Worm (Caenorhabditis elegans): Measurements from ENCODE around the gene yju-2.

The yju-2 gene

ce11 chrIII:7197973-7198372 lies 13.8 kb downstream of the yju-2 start, which contains the start of gene exos-9:
TSS of gene exos-9 (minus strand) at chrIII:7198073.
- TF ChIP-seq sox-2 (GFP tag; IDR thresholded peaks at IDR 0.05): no peak
- TF ChIP-seq npax-4 (tag; optimal IDR thresholded peaks at IDR 0.05): no peak
- TF ChIP-seq pros-1 (tag; optimal IDR thresholded peaks at IDR 0.05): no peak
- TF ChIP-seq pag-3 (tag; optimal IDR thresholded peaks at IDR 0.05; ENCODE audit: borderline replicate concordance): no peak

- TF ChIP-seq hlh-15 (tag; optimal IDR thresholded peaks at IDR 0.05): peak; percentile 11
- peak; percentile 47 for TF ChIP-seq fkh-6 (tag; optimal IDR thresholded peaks at IDR 0.05)
- TF ChIP-seq madf-2 (tag; optimal IDR thresholded peaks at IDR 0.05): peak; percentile 20
- no peak for TF ChIP-seq K02D7.2 (tag; optimal IDR thresholded peaks at IDR 0.05)
- peak; percentile 9 for TF ChIP-seq hlh-6 (tag; optimal IDR thresholded peaks at IDR 0.05)
- peak; percentile 90 for TF ChIP-seq tbx-7 (tag; optimal IDR thresholded peaks at IDR 0.05)
- peak; percentile 23 for TF ChIP-seq unc-42 (tag; optimal IDR thresholded peaks at IDR 0.05)
- TF ChIP-seq tbx-2 (tag; optimal IDR thresholded peaks at IDR 0.05): peak; percentile 87
- TF ChIP-seq ceh-22 (tag; optimal IDR thresholded peaks at IDR 0.05): no peak
- peak; percentile 46 for TF ChIP-seq nfya-1 (tag; optimal IDR thresholded peaks at IDR 0.05)
- TF ChIP-seq ref-2 (tag; optimal IDR thresholded peaks at IDR 0.05): peak; percentile 84
- TF ChIP-seq pha-4 (tag; optimal IDR thresholded peaks at IDR 0.05): no peak
- peak; percentile 51 for TF ChIP-seq unc-86 (tag; optimal IDR thresholded peaks at IDR 0.05)
- no peak; the same call in 1 of the 2 replicates for TF ChIP-seq unc-3 (GFP tag; conservative IDR thresholded peaks at IDR 0.05)
- TF ChIP-seq unc-3 (tag; optimal IDR thresholded peaks at IDR 0.05): peak; percentile 12
- peak; percentile 43 for TF ChIP-seq ztf-16 (tag; optimal IDR thresholded peaks at IDR 0.05)
- TF ChIP-seq ceh-34 (tag; optimal IDR thresholded peaks at IDR 0.05): no peak
- TF ChIP-seq ceh-45 (GFP tag; IDR thresholded peaks at IDR 0.05): no peak
- TF ChIP-seq che-1 (tag; optimal IDR thresholded peaks at IDR 0.05): peak; percentile 5
- TF ChIP-seq lin-11 (tag; optimal IDR thresholded peaks at IDR 0.05): no peak
- TF ChIP-seq ceh-18 (tag; optimal IDR thresholded peaks at IDR 0.05): no peak
- TF ChIP-seq ets-4 (tag; optimal IDR thresholded peaks at IDR 0.05): peak; percentile 90
- peak; percentile 95 for TF ChIP-seq ceh-2 (tag; optimal IDR thresholded peaks at IDR 0.05)
- TF ChIP-seq ceh-14 (tag; optimal IDR thresholded peaks at IDR 0.05): peak; percentile 73
- TF ChIP-seq elt-2 (tag; optimal IDR thresholded peaks at IDR 0.05): peak; percentile 69
- TF ChIP-seq hlh-13 (GFP tag; optimal IDR thresholded peaks at IDR 0.05): no peak
- TF ChIP-seq rnt-1 (tag; optimal IDR thresholded peaks at IDR 0.05): peak; percentile 47
- no peak for TF ChIP-seq pros-1 (tag; optimal IDR thresholded peaks at IDR 0.05)
- TF ChIP-seq pat-9 (tag; optimal IDR thresholded peaks at IDR 0.05): no peak
- TF ChIP-seq pha-2 (tag; optimal IDR thresholded peaks at IDR 0.05): peak; percentile 34
- TF ChIP-seq odd-2 (tag; optimal IDR thresholded peaks at IDR 0.05): no peak
- TF ChIP-seq ttx-3 (tag; optimal IDR thresholded peaks at IDR 0.05): no peak
- TF ChIP-seq elt-4 (tag; optimal IDR thresholded peaks at IDR 0.05): no peak
- peak; percentile 51 for TF ChIP-seq lim-6 (tag; optimal IDR thresholded peaks at IDR 0.05)
- TF ChIP-seq dmd-4 (tag; optimal IDR thresholded peaks at IDR 0.05; ENCODE audit: borderline replicate concordance): no peak
- peak; percentile 90 for TF ChIP-seq zip-5 (tag; optimal IDR thresholded peaks at IDR 0.05)
- TF ChIP-seq hlh-8 (tag; optimal IDR thresholded peaks at IDR 0.05): peak; percentile 94
- TF ChIP-seq fkh-10 (GFP tag; optimal IDR thresholded peaks at IDR 0.05): no peak
- no peak for TF ChIP-seq ceh-48 (tag; optimal IDR thresholded peaks at IDR 0.05)
- TF ChIP-seq Y22D7AL.16 (tag; optimal IDR thresholded peaks at IDR 0.05): no peak
- TF ChIP-seq ceh-31 (tag; optimal IDR thresholded peaks at IDR 0.05): peak; percentile 91
- no peak for TF ChIP-seq syd-9 (tag; optimal IDR thresholded peaks at IDR 0.05)
- TF ChIP-seq gmeb-2 (tag; optimal IDR thresholded peaks at IDR 0.05): peak; percentile 18
- peak; percentile 29 for TF ChIP-seq eyg-1 (tag; optimal IDR thresholded peaks at IDR 0.05)
- TF ChIP-seq npax-4 (tag; optimal IDR thresholded peaks at IDR 0.05): no peak
- TF ChIP-seq T23F11.4 (GFP tag; optimal IDR thresholded peaks at IDR 0.05): no peak
- TF ChIP-seq pqm-1 (tag; optimal IDR thresholded peaks at IDR 0.05): peak; percentile 58
- peak; percentile 74 for TF ChIP-seq fax-1 (tag; optimal IDR thresholded peaks at IDR 0.05)
- peak; percentile 92 for TF ChIP-seq C08G9.2 (tag; optimal IDR thresholded peaks at IDR 0.05)
- peak; percentile 21 for TF ChIP-seq sdc-2 (tag; optimal IDR thresholded peaks at IDR 0.05)
Measured at ce11 chrIII:7198838-7199237, 14.7 kb downstream of the yju-2 start, which contains the start of gene pfd-5. TSS of gene pfd-5 (minus strand) at chrIII:7198884.
